Fruit fly (Drosophila melanogaster): ENCODE measurements around the gene VhaAC39-2.

Gene VhaAC39-2

dm6 chr3R:23195711-23196110, 36.6 kb upstream of the VhaAC39-2 start (continued):
- TF ChIP-seq en (GFP tag; optimal IDR thresholded peaks at IDR 0.05): no peak
- peak; percentile 83 for TF ChIP-seq cad (GFP tag; optimal IDR thresholded peaks at IDR 0.05)
- TF ChIP-seq grn (GFP tag; optimal IDR thresholded peaks at IDR 0.05): no peak

- TF ChIP-seq CG10209 (GFP tag; optimal IDR thresholded peaks at IDR 0.05) (peak; percentile 9), D (optimal IDR thresholded peaks at IDR 0.05) (peak; percentile 88), D (GFP tag; optimal IDR thresholded peaks at IDR 0.05) (no peak), CG9215 (GFP tag; IDR thresholded peaks at IDR 0.05) (no peak), Nf-YB (GFP tag; optimal IDR thresholded peaks at IDR 0.05) (peak; percentile 96), CG15696 (tag; optimal IDR thresholded peaks at IDR 0.05) (peak; percentile 35), Blimp-1 (GFP tag; optimal IDR thresholded peaks at IDR 0.05) (no peak), chinmo (GFP tag; IDR thresholded peaks at IDR 0.05; ENCODE audit: partially characterized antibody) (0 out of 4 replicates have a peak, but pooled peaks have one; percentile 57), Nf-YC (tag; optimal IDR thresholded peaks at IDR 0.05) (peak; percentile 82), Neu2 (GFP tag; optimal IDR thresholded peaks at IDR 0.05; ENCODE audit: borderline replicate concordance) (no peak), z (GFP tag; IDR thresholded peaks at IDR 0.05) (peak; percentile 61; the same call in 1 of the 3 replicates), prd (optimal IDR thresholded peaks at IDR 0.05) (no peak), prd (GFP tag; IDR thresholded peaks at IDR 0.05) (peak; percentile 46; the same call in 2 of the 3 replicates), klu (GFP tag; IDR thresholded peaks at IDR 0.05) (no peak), MESR4 (GFP tag; optimal IDR thresholded peaks at IDR 0.05) (no peak), slbo (GFP tag; IDR thresholded peaks at IDR 0.05) (no peak), sqz (GFP tag; optimal IDR thresholded peaks at IDR 0.05) (peak; percentile 90), twi (tag; optimal IDR thresholded peaks at IDR 0.05) (peak; percentile 64), cg (GFP tag; optimal IDR thresholded peaks at IDR 0.05) (peak; percentile 85), HLHmδ (GFP tag; optimal IDR thresholded peaks at IDR 0.05) (peak; percentile 3), kni (GFP tag; optimal IDR thresholded peaks at IDR 0.05) (peak; percentile 72), CG11723 (GFP tag; optimal IDR thresholded peaks at IDR 0.05) (no peak), CG17829 (tag; optimal IDR thresholded peaks at IDR 0.05) (peak; percentile 4), tll (GFP tag; optimal IDR thresholded peaks at IDR 0.05) (peak in 1 of 2 experiments; percentile 99), CG15479 (GFP tag; optimal IDR thresholded peaks at IDR 0.05) (peak; percentile 96), zen (tag; optimal IDR thresholded peaks at IDR 0.05) (peak; percentile 87), tgo (GFP tag; IDR thresholded peaks at IDR 0.05) (0 out of 3 replicates have a peak, but pooled peaks have one; percentile 24), fd102C (GFP tag; optimal IDR thresholded peaks at IDR 0.05) (peak; percentile 0), CG5245 (GFP tag; optimal IDR thresholded peaks at IDR 0.05) (no peak)
Observed at dm6 chr3R:23193400-23193799, 34.3 kb upstream of the VhaAC39-2 start.

DNA sequence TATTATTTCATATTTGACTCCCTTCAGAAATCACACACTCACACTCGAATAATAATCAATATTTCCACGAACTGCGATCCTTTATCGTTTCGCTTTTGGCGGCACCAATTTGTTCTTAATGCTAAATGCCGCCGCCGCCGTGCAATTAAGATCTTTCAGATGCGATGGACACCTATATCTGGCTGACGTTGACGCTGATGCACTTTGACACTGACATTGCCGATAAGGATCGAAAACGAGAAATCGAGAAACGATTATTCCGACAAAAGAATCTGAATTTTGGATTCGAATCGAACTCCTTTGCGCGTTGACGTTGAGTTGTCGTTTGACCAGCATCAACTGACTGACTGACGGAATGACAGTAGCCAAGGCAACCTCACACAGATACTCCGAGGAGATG, 33.9 kb upstream of the VhaAC39-2 start:
- TF ChIP-seq HLHmδ (GFP tag; optimal IDR thresholded peaks at IDR 0.05): no peak
- peak; percentile 68 for TF ChIP-seq CG8281 (tag; optimal IDR thresholded peaks at IDR 0.05)
- 0 out of 2 replicates have a peak, but pooled peaks have one; percentile 9 for TF ChIP-seq toy (GFP tag; IDR thresholded peaks at IDR 0.05)

DNA sequence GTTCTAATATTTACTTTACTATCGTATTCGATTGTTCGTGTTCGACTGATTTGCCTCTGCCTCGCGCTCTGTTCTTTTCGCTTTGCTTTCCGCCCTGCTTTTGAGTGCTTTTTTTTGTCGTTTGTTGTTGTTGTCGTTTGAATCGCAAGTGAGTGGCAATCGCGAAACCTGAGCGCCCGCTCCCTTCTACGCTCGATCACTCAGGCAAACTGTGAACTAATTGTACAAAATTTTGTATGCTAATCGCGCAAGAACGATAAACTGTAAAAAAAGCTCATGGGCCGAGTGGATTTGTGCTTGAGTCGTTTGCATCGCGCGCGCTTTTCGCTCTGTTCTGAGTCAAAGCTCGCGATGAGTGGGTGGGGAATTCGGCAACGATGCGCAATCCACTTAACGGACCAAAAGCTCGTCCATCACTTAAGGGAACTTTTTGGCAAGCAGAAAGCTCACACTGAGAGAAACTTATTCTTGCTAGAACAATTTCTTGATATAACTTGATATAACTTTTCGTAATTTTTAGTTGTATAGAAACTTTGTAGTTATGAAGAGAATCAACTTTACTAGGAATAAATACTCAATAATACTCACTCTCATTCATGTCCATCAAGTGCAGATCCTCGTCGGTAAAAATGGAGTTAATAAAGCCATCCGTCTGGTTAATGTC, 32.1 kb upstream of the VhaAC39-2 start:
- TF ChIP-seq CG18262 (tag; optimal IDR thresholded peaks at IDR 0.05) (peak; percentile 21), NFAT (GFP tag; IDR thresholded peaks at IDR 0.05) (peak; percentile 67), sens (GFP tag) (peak; percentile 74), Blimp-1 (GFP tag; optimal IDR thresholded peaks at IDR 0.05) (peak; percentile 9), HLH3B (GFP tag; IDR thresholded peaks at IDR 0.05) (peak; percentile 8; the same call in 1 of the 2 replicates), CG2875 (GFP tag; optimal IDR thresholded peaks at IDR 0.05) (no peak), CG17385 (GFP tag; optimal IDR thresholded peaks at IDR 0.05) (no peak), tgo (GFP tag; IDR thresholded peaks at IDR 0.05) (peak; percentile 38; the same call in 1 of the 3 replicates), CG4360 (GFP tag; IDR thresholded peaks at IDR 0.05) (0 out of 2 replicates have a peak, but pooled peaks have one; percentile 37), Xbp1 (GFP tag; optimal IDR thresholded peaks at IDR 0.05) (peak; percentile 17), CG9876 (GFP tag; optimal IDR thresholded peaks at IDR 0.05) (no peak), HLH54F (GFP tag; optimal IDR thresholded peaks at IDR 0.05) (peak; percentile 21), Jarid2 (GFP tag; optimal IDR thresholded peaks at IDR 0.05) (no peak), ara (GFP tag; IDR thresholded peaks at IDR 0.05) (no peak)

Measured in whole organism, embryonic.